Worm (Caenorhabditis elegans) whole organism, L1 larva: ENCODE measurements around the gene fbxc-15.
"Not testable (repeated sequence)": the region's sequence is repeated elsewhere in the genome, so short reads cannot be mapped to it uniquely, and the experiment has no call there.

Source experiments
- C34B4.2 ChIP-seq: sonication (generic microtip); optimal IDR thresholded peaks from 2 replicates; lab custom pipeline; 2017; ENCODE audit warnings: mild to moderate bottlenecking, missing genetic modification characterization, missing compliant biosample characterization
- ceh-63 ChIP-seq: fragments of 200-800 bp; sonication (Bioruptor generic); optimal IDR thresholded peaks from 2 replicates; lab custom pipeline; 2018; ENCODE audit warnings: mild to moderate bottlenecking, missing genetic modification characterization, missing compliant biosample characterization
- ceh-82 ChIP-seq, 3 experiments: fragments of 150-350 bp in 1 of 3; sonication (generic microtip) in 2 of 3; optimal IDR thresholded peaks; 2 replicates each; lab custom pipeline; 2014 to 2017; ENCODE audit warnings: missing biosample characterization in 3 of 3, missing genetic modification characterization in 3 of 3
- ceh-88 ChIP-seq: fragments of 200-800 bp; sonication (Bioruptor generic); IDR thresholded peaks from 2 replicates; pipeline ENCODE4 v1.3.6; 2022; ENCODE audit warnings: missing genetic modification characterization, missing compliant biosample characterization
- ces-1 ChIP-seq: fragments of 150-350 bp; optimal IDR thresholded peaks from 2 replicates; lab custom pipeline; 2014; ENCODE audit warnings: missing biosample characterization, missing genetic modification reagents, missing genetic modification characterization
- dpl-1 ChIP-seq, 3 experiments: fragments of 150-350 bp in 2 of 3; sonication (generic microtip) in 1 of 3; optimal IDR thresholded peaks; 2 replicates each; lab custom pipeline; 2014 to 2017; ENCODE audit warnings: missing biosample characterization in 3 of 3, missing genetic modification characterization in 3 of 3, missing genetic modification reagents in 3 of 3
- efl-3 ChIP-seq: fragments of 200-800 bp; sonication (Bioruptor generic); optimal IDR thresholded peaks from 2 replicates; lab custom pipeline; 2018; ENCODE audit warnings: mild to moderate bottlenecking, missing genetic modification characterization, missing compliant biosample characterization
- fkh-10 ChIP-seq: sonication (generic microtip); optimal IDR thresholded peaks from 2 replicates; lab custom pipeline; 2017; ENCODE audit warnings: missing biosample characterization, missing genetic modification reagents, missing genetic modification characterization
- hlh-17 ChIP-seq: fragments of 200-800 bp; sonication (Bioruptor generic); optimal IDR thresholded peaks from 2 replicates; lab custom pipeline; 2018; ENCODE audit warnings: missing genetic modification characterization, mild to moderate bottlenecking, missing compliant biosample characterization, moderate library complexity, borderline replicate concordance
- hlh-4 ChIP-seq: sonication (generic microtip); optimal IDR thresholded peaks from 2 replicates; lab custom pipeline; 2016; ENCODE audit warnings: mild to moderate bottlenecking, missing genetic modification characterization, missing compliant biosample characterization
- isw-1 ChIP-seq: fragments of 200-800 bp; sonication (Bioruptor generic); IDR thresholded peaks from 2 replicates; pipeline ENCODE4 v1.3.6; 2022; ENCODE audit warnings: missing genetic modification characterization, missing compliant biosample characterization
- jun-1 ChIP-seq: fragments of 150-350 bp; optimal IDR thresholded peaks from 2 replicates; lab custom pipeline; 2014; ENCODE audit warnings: missing biosample characterization, missing genetic modification reagents, missing genetic modification characterization
- lir-3 ChIP-seq: sonication (generic microtip); optimal IDR thresholded peaks from 2 replicates; lab custom pipeline; 2016; ENCODE audit warnings: mild to moderate bottlenecking, missing genetic modification characterization, moderate library complexity, missing compliant biosample characterization; ENCODE audit not compliant: poor library complexity
- lsy-2 ChIP-seq, 2 experiments: fragments of 150-350 bp; optimal IDR thresholded peaks; 2 replicates each; lab custom pipeline; 2014; ENCODE audit warnings: missing biosample characterization in 2 of 2, missing genetic modification characterization in 2 of 2
- mab-9 ChIP-seq: fragments of 200-800 bp; sonication (Bioruptor generic); IDR thresholded peaks from 2 replicates; pipeline ENCODE4 v1.3.6; 2022; ENCODE audit warnings: missing genetic modification reagents, missing genetic modification characterization, missing compliant biosample characterization
- mdl-1 ChIP-seq, 2 experiments: fragments of 150-350 bp; optimal IDR thresholded peaks; 2 replicates each; lab custom pipeline; 2014 to 2017; ENCODE audit warnings: missing biosample characterization in 2 of 2, missing genetic modification characterization in 2 of 2, inconsistent platforms in 1 of 2
- mep-1 ChIP-seq: fragments of 150-350 bp; optimal IDR thresholded peaks from 2 replicates; lab custom pipeline; 2014; ENCODE audit warnings: missing biosample characterization, missing genetic modification characterization
- nhr-19 ChIP-seq: fragments of 200-800 bp; sonication (Bioruptor generic); conservative IDR thresholded peaks from 2 replicates; pipeline ENCODE4 v1.3.6; 2022; ENCODE audit warnings: missing genetic modification characterization, missing compliant biosample characterization
- nhr-47 ChIP-seq: sonication (generic microtip); optimal IDR thresholded peaks from 2 replicates; lab custom pipeline; 2016; ENCODE audit warnings: mild to moderate bottlenecking, missing genetic modification characterization, moderate library complexity, missing compliant biosample characterization
- nhr-76 ChIP-seq: sonication (generic microtip); optimal IDR thresholded peaks from 2 replicates; lab custom pipeline; 2017; ENCODE audit warnings: missing biosample characterization, missing genetic modification characterization
- nhr-77 ChIP-seq: fragments of 150-350 bp; optimal IDR thresholded peaks from 2 replicates; lab custom pipeline; 2014; ENCODE audit warnings: missing biosample characterization, missing genetic modification characterization
- nhr-84 ChIP-seq: sonication (generic microtip); optimal IDR thresholded peaks from 2 replicates; lab custom pipeline; 2017; ENCODE audit warnings: missing biosample characterization, missing genetic modification characterization
- pax-3 ChIP-seq: fragments of 200-800 bp; sonication (Bioruptor generic); optimal IDR thresholded peaks from 2 replicates; lab custom pipeline; 2018; ENCODE audit warnings: mild to moderate bottlenecking, missing genetic modification characterization, moderate library complexity, missing compliant biosample characterization
- rnt-1 ChIP-seq: sonication (generic microtip); optimal IDR thresholded peaks from 2 replicates; lab custom pipeline; 2016; ENCODE audit warnings: mild to moderate bottlenecking, missing genetic modification characterization, moderate library complexity, missing compliant biosample characterization
- snu-23 ChIP-seq: sonication (generic microtip); optimal IDR thresholded peaks from 2 replicates; lab custom pipeline; 2016; ENCODE audit warnings: missing genetic modification characterization, missing compliant biosample characterization
- sup-37 ChIP-seq: fragments of 200-800 bp; sonication (Bioruptor generic); optimal IDR thresholded peaks from 2 replicates; lab custom pipeline; 2018; ENCODE audit warnings: mild to moderate bottlenecking, missing genetic modification characterization, missing compliant biosample characterization
- unc-130 ChIP-seq: fragments of 150-350 bp; optimal IDR thresholded peaks from 2 replicates; lab custom pipeline; 2017; ENCODE audit warnings: missing biosample characterization, missing genetic modification characterization, inconsistent platforms
- unc-30 ChIP-seq: sonication (generic microtip); optimal IDR thresholded peaks from 2 replicates; lab custom pipeline; 2017; ENCODE audit warnings: missing biosample characterization, missing genetic modification characterization
- unc-98 ChIP-seq: fragments of 200-800 bp; sonication (Bioruptor generic); IDR thresholded peaks from 2 replicates; pipeline ENCODE4 v1.3.6; 2022; ENCODE audit warnings: missing genetic modification characterization, missing compliant biosample characterization
- xbp-1 ChIP-seq: sonication (generic microtip); optimal IDR thresholded peaks from 2 replicates; lab custom pipeline; 2016; ENCODE audit warnings: missing genetic modification characterization, missing compliant biosample characterization
- ztf-11 ChIP-seq, 2 experiments: sonication (generic microtip); optimal IDR thresholded peaks; 2 replicates each; lab custom pipeline; 2016 to 2017; ENCODE audit warnings: missing genetic modification characterization in 2 of 2, missing biosample characterization in 1 of 2, missing compliant biosample characterization in 1 of 2

fbxc-15 gene

DNA sequence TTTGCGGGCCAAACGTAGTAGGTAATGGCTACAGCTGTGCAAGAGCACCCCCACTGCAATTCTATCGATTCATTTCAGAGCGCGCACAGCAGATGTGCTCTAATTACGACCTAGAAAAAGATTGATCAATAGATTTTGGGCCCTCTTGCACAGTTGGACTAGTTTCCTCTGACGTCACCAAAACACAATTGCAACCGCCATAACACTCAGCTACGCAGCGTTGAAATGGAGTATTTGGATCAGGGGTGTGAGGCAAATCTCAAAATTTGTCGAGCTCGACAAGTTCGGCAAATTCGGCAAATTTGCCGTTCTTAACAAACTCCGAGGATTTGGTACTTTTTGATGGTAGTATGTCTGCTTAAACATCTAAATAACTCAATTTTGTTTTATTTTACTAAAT, 12.3 kb upstream of the fbxc-15 start, which contains the start of gene fbxc-18:
Gene fbxc-18 (minus strand): TSS at position 101 of the 400 bp plus-strand sequence.
- not testable (repeated sequence) for TF ChIP-seq hlh-4 (tag; lab: Kevin White, UChicago); nhr-84 (tag; lab: Kevin White, UChicago); fkh-10 (GFP tag; lab: Kevin White, UChicago)
- TF ChIP-seq, all 84 proteins: peak for 0; not testable (repeated sequence) for 84

ce11 chrII:968106-968505, 11.1 kb upstream of the fbxc-15 start, which contains the start of gene C32B5.6:
C32B5.6 (plus strand) TSS chrII:968406.
- TF ChIP-seq dpl-1 (GFP tag; optimal IDR thresholded peaks at IDR 0.05; lab: Kevin White, UChicago); ceh-82 (tag; optimal IDR thresholded peaks at IDR 0.05; lab: Kevin White, UChicago); mep-1 (tag; lab: Kevin White, UChicago): not testable (repeated sequence)

DNA sequence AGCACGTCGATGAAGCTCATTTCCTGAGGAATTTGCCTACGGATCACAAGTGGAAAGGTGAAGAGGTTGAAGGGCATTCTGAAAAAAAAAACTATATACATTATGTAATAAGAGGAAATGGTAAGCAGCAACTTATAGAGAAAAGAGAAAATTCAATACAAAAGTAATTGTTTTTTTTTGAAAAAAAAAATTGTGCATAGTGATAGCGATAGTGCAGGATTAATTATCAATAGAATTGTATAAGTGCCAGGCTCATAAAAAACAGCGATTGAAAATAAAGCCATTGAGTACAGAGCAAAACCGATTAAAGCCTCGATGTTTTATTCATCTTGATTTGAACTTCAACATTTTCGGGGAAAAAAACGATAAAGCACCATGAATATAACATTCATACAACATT, 6.4 kb upstream of the fbxc-15 start, which contains the start of gene C32B5.15:
Gene C32B5.15 (minus strand): TSS at position 101 of the 400 bp plus-strand sequence.
- no peak for TF ChIP-seq nhr-47 (tag; lab: Kevin White, UChicago)
- TF ChIP-seq unc-98, result no peak
- no peak for TF ChIP-seq jun-1 (tag; lab: Kevin White, UChicago)
- TF ChIP-seq mdl-1 (tag; optimal IDR thresholded peaks at IDR 0.05; lab: Kevin White, UChicago), result no peak
- TF ChIP-seq unc-30 (tag; lab: Kevin White, UChicago), result no peak
- TF ChIP-seq C34B4.2 (tag; lab: Kevin White, UChicago), result no peak
- no peak for TF ChIP-seq ztf-11 (tag; optimal IDR thresholded peaks at IDR 0.05; lab: Kevin White, UChicago)
- no peak for TF ChIP-seq sup-37 (GFP tag; lab: Kevin White, UChicago)
- TF ChIP-seq ceh-63, result no peak

- TF ChIP-seq pax-3 (tag; lab: Kevin White, UChicago) (no peak), isw-1 (no peak), ztf-11 (tag; optimal IDR thresholded peaks at IDR 0.05; lab: Kevin White, UChicago) (no peak), ces-1 (GFP tag; lab: Kevin White, UChicago) (no peak), mab-9 (GFP tag; lab: Robert Waterston, UW) (no peak), nhr-76 (no peak), unc-130 (tag; lab: Kevin White, UChicago) (no peak), snu-23 (GFP tag; lab: Kevin White, UChicago) (no peak), nhr-77 (tag; lab: Kevin White, UChicago) (no peak), ceh-88 (GFP tag; lab: Robert Waterston, UW) (no peak), efl-3 (GFP tag; lab: Kevin White, UChicago) (no peak), lir-3 (tag; lab: Kevin White, UChicago) (no peak)
Measured at ce11 chrII:973999-974398, 5.2 kb upstream of the fbxc-15 start, which contains the start of gene fbxc-14. fbxc-14 (plus strand) TSS chrII:974299.

DNA sequence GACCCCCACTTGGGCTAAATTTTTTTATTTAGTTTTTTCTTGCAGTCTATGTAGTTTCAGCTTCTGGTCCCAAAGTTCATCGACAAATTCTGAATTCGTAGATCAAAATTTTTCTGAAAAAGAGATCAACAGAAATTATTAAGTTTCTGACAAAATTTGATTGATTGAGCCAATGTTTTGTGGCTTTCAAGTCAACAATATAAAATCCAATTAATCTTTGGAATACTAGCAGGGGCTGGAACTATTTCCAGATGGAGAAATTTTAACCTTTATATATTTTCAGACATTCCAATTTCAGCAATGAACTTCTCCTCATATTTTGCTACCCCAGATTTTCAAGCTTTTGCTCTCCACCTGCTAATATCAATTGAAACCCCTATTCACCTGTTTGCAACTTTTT, 3.6 kb downstream of the fbxc-15 start, which contains the start of gene srh-274:
Gene srh-274 (plus strand): TSS at position 301 of the 400 bp plus-strand sequence.
- no peak for TF ChIP-seq lsy-2 (tag; optimal IDR thresholded peaks at IDR 0.05; lab: Kevin White, UChicago)
- no peak for TF ChIP-seq xbp-1 (tag; lab: Kevin White, UChicago)

DNA sequence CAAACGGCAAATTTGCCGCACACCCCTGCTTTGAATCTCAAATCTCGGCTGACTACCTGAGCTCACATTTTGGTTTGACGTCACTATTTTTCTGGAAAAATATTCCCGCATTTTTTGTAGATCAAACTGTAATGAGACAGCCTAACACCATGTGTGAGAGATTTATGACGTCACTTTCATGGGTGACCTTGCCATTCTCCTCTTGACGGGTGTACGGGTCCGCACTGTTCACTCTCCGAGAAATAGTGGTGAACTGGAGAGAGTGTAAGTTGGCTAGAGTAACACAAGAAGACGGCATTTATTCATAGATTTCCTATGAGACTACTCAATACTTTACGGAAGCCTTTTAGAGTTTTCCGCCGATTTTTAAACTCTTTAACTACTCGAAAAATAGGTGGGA, 6.5 kb downstream of the fbxc-15 start, which contains the start of gene fbxc-40:
Gene fbxc-40 (plus strand): TSS at position 301 of the 400 bp plus-strand sequence.
- not testable (repeated sequence) for TF ChIP-seq nhr-19 (GFP tag; lab: Robert Waterston, UW); hlh-17; rnt-1
